Worm (Caenorhabditis elegans): ENCODE measurements around the gene mom-1.

The mom-1 gene

DNA sequence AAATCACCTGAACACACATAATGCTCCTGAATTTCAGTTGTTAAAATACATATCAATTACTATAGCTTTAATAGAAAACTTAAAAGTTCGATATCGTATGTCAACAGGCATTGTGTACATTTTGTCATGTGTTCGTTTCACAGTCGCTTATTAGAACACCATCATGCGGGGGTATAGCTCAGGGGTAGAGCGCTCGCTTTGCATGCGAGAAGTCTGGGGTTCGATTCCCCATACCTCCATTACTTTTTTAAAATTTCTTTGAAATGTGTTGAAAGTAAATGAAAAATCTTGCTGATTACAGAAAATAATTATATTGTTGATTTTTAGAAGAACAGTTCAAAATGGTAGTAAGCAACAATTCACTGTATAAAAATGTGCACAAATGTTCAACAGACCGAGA is 6.8 kb upstream of the mom-1 start (continued):
- 0 out of 2 replicates have a peak, but pooled peaks have one; percentile 8 for TF ChIP-seq saeg-2 (GFP tag; IDR thresholded peaks at IDR 0.05)
- no peak for TF ChIP-seq F37D6.2 (tag; optimal IDR thresholded peaks at IDR 0.05)
- no peak for TF ChIP-seq ztf-11 (tag; optimal IDR thresholded peaks at IDR 0.05)
- peak; percentile 53 for TF ChIP-seq dve-1 (tag; optimal IDR thresholded peaks at IDR 0.05; ENCODE audit: insufficient read depth)
- TF ChIP-seq dpl-1 (GFP tag; optimal IDR thresholded peaks at IDR 0.05) = peak; percentile 35
- TF ChIP-seq pha-4 (GFP tag; IDR thresholded peaks at IDR 0.05) = peak; percentile 92
- no peak for TF ChIP-seq pha-4 (tag; optimal IDR thresholded peaks at IDR 0.05)
- TF ChIP-seq rbr-2 (tag; optimal IDR thresholded peaks at IDR 0.05) = peak; percentile 48
- TF ChIP-seq zag-1 (tag; optimal IDR thresholded peaks at IDR 0.05) = no peak
- TF ChIP-seq aha-1 (tag) = peak; percentile 81
- TF ChIP-seq zip-11 (GFP tag; IDR thresholded peaks at IDR 0.05) = no peak
- TF ChIP-seq mep-1 (tag; optimal IDR thresholded peaks at IDR 0.05) = no peak
- TF ChIP-seq madf-9 (GFP tag; conservative IDR thresholded peaks at IDR 0.05) = peak; percentile 57; the same call in 1 of the 2 replicates
- no peak for TF ChIP-seq aly-2 (tag; optimal IDR thresholded peaks at IDR 0.05)
- peak; percentile 32 for TF ChIP-seq lir-3 (tag; optimal IDR thresholded peaks at IDR 0.05)
- TF ChIP-seq fos-1 (tag; optimal IDR thresholded peaks at IDR 0.05) = no peak
- TF ChIP-seq F10B5.3 (tag; optimal IDR thresholded peaks at IDR 0.05) = no peak
- peak; percentile 67 for TF ChIP-seq nhr-25 (tag; optimal IDR thresholded peaks at IDR 0.05; ENCODE audit: borderline replicate concordance, insufficient read depth)
- no peak for TF ChIP-seq jun-1 (tag; optimal IDR thresholded peaks at IDR 0.05)
- TF ChIP-seq hlh-30 (tag; optimal IDR thresholded peaks at IDR 0.05; ENCODE audit: insufficient read depth) = peak; percentile 49
- peak; percentile 62; the same call in 1 of the 2 replicates for TF ChIP-seq php-3 (GFP tag; IDR thresholded peaks at IDR 0.05)
- peak; percentile 46 for TF ChIP-seq spr-1 (tag; optimal IDR thresholded peaks at IDR 0.05)
- TF ChIP-seq duxl-1 (tag; optimal IDR thresholded peaks at IDR 0.05; ENCODE audit: poor library complexity) = peak; percentile 56
- peak; percentile 87 for TF ChIP-seq F26F4.8 (GFP tag; conservative IDR thresholded peaks at IDR 0.05)
- peak; percentile 69 for TF ChIP-seq T26A8.4 (GFP tag; IDR thresholded peaks at IDR 0.05)
- no peak for TF ChIP-seq zfp-3 (GFP tag; conservative IDR thresholded peaks at IDR 0.05)
- peak; percentile 50 for TF ChIP-seq T20F7.1 (GFP tag; optimal IDR thresholded peaks at IDR 0.05)
- no peak for TF ChIP-seq lsy-2 (tag; optimal IDR thresholded peaks at IDR 0.05)
- no peak for TF ChIP-seq skn-1 (tag; optimal IDR thresholded peaks at IDR 0.05)
- TF ChIP-seq hif-1 (tag; optimal IDR thresholded peaks at IDR 0.05) = no peak
- TF ChIP-seq pqm-1 (tag; optimal IDR thresholded peaks at IDR 0.05) = no peak
- TF ChIP-seq nhr-111 (GFP tag; optimal IDR thresholded peaks at IDR 0.05) = no peak
- TF ChIP-seq snpc-4 (tag; optimal IDR thresholded peaks at IDR 0.05) = no peak
- no peak for TF ChIP-seq nhr-76 (tag; optimal IDR thresholded peaks at IDR 0.05)
- TF ChIP-seq zfp-2 (tag; optimal IDR thresholded peaks at IDR 0.05) = no peak
- TF ChIP-seq nhr-42 (GFP tag; IDR thresholded peaks at IDR 0.05) = peak; percentile 29; the same call in 1 of the 2 replicates
- no peak for TF ChIP-seq daf-12 (tag; optimal IDR thresholded peaks at IDR 0.05)
- TF ChIP-seq R02D3.7 (tag; optimal IDR thresholded peaks at IDR 0.05) = no peak
- peak; percentile 53 for TF ChIP-seq Y48G9A.11 (GFP tag; IDR thresholded peaks at IDR 0.05)
- TF ChIP-seq lin-1 (GFP tag; IDR thresholded peaks at IDR 0.05) = peak; percentile 63; the same call in 1 of the 2 replicates
- TF ChIP-seq spr-3 (GFP tag; optimal IDR thresholded peaks at IDR 0.05) = no peak
- peak; percentile 18 for TF ChIP-seq mxl-3 (GFP tag; optimal IDR thresholded peaks at IDR 0.05)
- TF ChIP-seq Y5F2A.4 (GFP tag; optimal IDR thresholded peaks at IDR 0.05) = peak; percentile 75
- no peak for TF ChIP-seq daf-8 (GFP tag; IDR thresholded peaks at IDR 0.05)
- TF ChIP-seq madf-5 (GFP tag; IDR thresholded peaks at IDR 0.05) = peak; percentile 49 to 60; a peak in 1 of 4 replicates
- TF ChIP-seq zip-2 (tag; optimal IDR thresholded peaks at IDR 0.05) = peak; percentile 67
- TF ChIP-seq lin-39 (tag; optimal IDR thresholded peaks at IDR 0.05) = no peak
- peak; percentile 6 for TF ChIP-seq nhr-28 (tag; optimal IDR thresholded peaks at IDR 0.05)
- TF ChIP-seq lin-13 (GFP tag; optimal IDR thresholded peaks at IDR 0.05) = peak; percentile 39
- TF ChIP-seq ZK337.2 (GFP tag; IDR thresholded peaks at IDR 0.05) = peak; percentile 75; the same call in 1 of the 2 replicates
- peak; percentile 13 for TF ChIP-seq nhr-77 (tag; optimal IDR thresholded peaks at IDR 0.05)
- peak; percentile 25; the same call in 1 of the 2 replicates for TF ChIP-seq hmg-1.1 (GFP tag; IDR thresholded peaks at IDR 0.05)

All from whole organism, L4 larva.